Worm (Caenorhabditis elegans) whole organism, L1 larva: ENCODE data around the gene toca-2.

Experiments used
- C04F5.9 ChIP-seq: sonication (generic microtip); optimal IDR thresholded peaks from 2 replicates; lab custom pipeline; 2016; ENCODE audit warnings: missing genetic modification characterization, missing compliant biosample characterization
- F16B12.6 ChIP-seq: fragments of 150-350 bp; optimal IDR thresholded peaks from 2 replicates; lab custom pipeline; 2014; ENCODE audit warnings: missing biosample characterization, missing genetic modification characterization
- alr-1 ChIP-seq: fragments of 200-800 bp; sonication (Bioruptor generic); optimal IDR thresholded peaks from 2 replicates; lab custom pipeline; 2018; ENCODE audit warnings: borderline replicate concordance, mild to moderate bottlenecking, missing genetic modification characterization, missing compliant biosample characterization
- aly-2 ChIP-seq: fragments of 150-350 bp; optimal IDR thresholded peaks from 2 replicates; lab custom pipeline; 2014; ENCODE audit warnings: missing biosample characterization, missing genetic modification characterization
- ama-1 ChIP-seq: fragments of 150-350 bp; optimal IDR thresholded peaks from 2 replicates; lab custom pipeline; 2014
- blmp-1 ChIP-seq: fragments of 150-350 bp; optimal IDR thresholded peaks from 2 replicates; lab custom pipeline; 2014; ENCODE audit warnings: missing biosample characterization, missing genetic modification characterization
- ceh-63 ChIP-seq: fragments of 200-800 bp; sonication (Bioruptor generic); optimal IDR thresholded peaks from 2 replicates; lab custom pipeline; 2018; ENCODE audit warnings: mild to moderate bottlenecking, missing genetic modification characterization, missing compliant biosample characterization
- ceh-8 ChIP-seq: fragments of 200-800 bp; sonication (Bioruptor generic); optimal IDR thresholded peaks from 2 replicates; lab custom pipeline; 2018; ENCODE audit warnings: mild to moderate bottlenecking, missing genetic modification characterization, moderate library complexity, missing compliant biosample characterization
- ceh-82 ChIP-seq, 3 experiments: fragments of 150-350 bp in 1 of 3; sonication (generic microtip) in 2 of 3; optimal IDR thresholded peaks; 2 replicates each; lab custom pipeline; 2014 to 2017; ENCODE audit warnings: missing biosample characterization in 3 of 3, missing genetic modification characterization in 3 of 3
- ceh-88 ChIP-seq: fragments of 200-800 bp; sonication (Bioruptor generic); IDR thresholded peaks from 2 replicates; pipeline ENCODE4 v1.3.6; 2022; ENCODE audit warnings: missing genetic modification characterization, missing compliant biosample characterization
- ceh-90 ChIP-seq: sonication (generic microtip); optimal IDR thresholded peaks from 2 replicates; lab custom pipeline; 2016; ENCODE audit warnings: missing genetic modification characterization, missing compliant biosample characterization
- dpl-1 ChIP-seq, 3 experiments: fragments of 150-350 bp in 2 of 3; sonication (generic microtip) in 1 of 3; optimal IDR thresholded peaks; 2 replicates each; lab custom pipeline; 2014 to 2017; ENCODE audit warnings: missing biosample characterization in 3 of 3, missing genetic modification characterization in 3 of 3, missing genetic modification reagents in 3 of 3
- dsc-1 ChIP-seq: sonication (generic microtip); optimal IDR thresholded peaks from 2 replicates; lab custom pipeline; 2016; ENCODE audit warnings: mild to moderate bottlenecking, missing genetic modification characterization, missing compliant biosample characterization
- efl-1 ChIP-seq, 4 experiments: fragments of 150-350 bp; optimal IDR thresholded peaks in 3 of 4; peaks in 1 of 4; 1 replicate in 1 of 4; 2 replicates in 3 of 4; lab custom pipeline; 2014; ENCODE audit warnings: missing biosample characterization in 2 of 4, missing genetic modification characterization in 2 of 4, missing genetic modification reagents in 2 of 4
- efl-3 ChIP-seq: fragments of 200-800 bp; sonication (Bioruptor generic); optimal IDR thresholded peaks from 2 replicates; lab custom pipeline; 2018; ENCODE audit warnings: mild to moderate bottlenecking, missing genetic modification characterization, missing compliant biosample characterization
- egl-27 ChIP-seq, 2 experiments: fragments of 150-350 bp in 1 of 2; sonication (generic microtip); optimal IDR thresholded peaks; 3 replicates each; lab custom pipeline; 2017 to 2018; ENCODE audit warnings: missing biosample characterization in 2 of 2, missing genetic modification characterization in 2 of 2, missing genetic modification reagents in 2 of 2
- elt-3 ChIP-seq, 6 experiments: fragments of 150-350 bp in 1 of 6; sonication (generic microtip); optimal IDR thresholded peaks; 2 replicates each; lab custom pipeline; 2017 to 2018; ENCODE audit warnings: missing biosample characterization in 6 of 6, missing genetic modification characterization in 6 of 6, inconsistent platforms in 1 of 6
- fos-1 ChIP-seq: fragments of 150-350 bp; optimal IDR thresholded peaks from 2 replicates; lab custom pipeline; 2014; ENCODE audit warnings: missing biosample characterization, missing genetic modification characterization
- grh-1 ChIP-seq: fragments of 200-800 bp; sonication (Bioruptor generic); IDR thresholded peaks from 2 replicates; pipeline ENCODE4 v1.3.6; 2022; ENCODE audit warnings: missing genetic modification reagents, missing genetic modification characterization, missing compliant biosample characterization
- hlh-17 ChIP-seq: fragments of 200-800 bp; sonication (Bioruptor generic); optimal IDR thresholded peaks from 2 replicates; lab custom pipeline; 2018; ENCODE audit warnings: missing genetic modification characterization, mild to moderate bottlenecking, missing compliant biosample characterization, moderate library complexity, borderline replicate concordance
- isw-1 ChIP-seq: fragments of 200-800 bp; sonication (Bioruptor generic); IDR thresholded peaks from 2 replicates; pipeline ENCODE4 v1.3.6; 2022; ENCODE audit warnings: missing genetic modification characterization, missing compliant biosample characterization
- jun-1 ChIP-seq: fragments of 150-350 bp; optimal IDR thresholded peaks from 2 replicates; lab custom pipeline; 2014; ENCODE audit warnings: missing biosample characterization, missing genetic modification reagents, missing genetic modification characterization
- lin-13 ChIP-seq: fragments of 150-350 bp; optimal IDR thresholded peaks from 2 replicates; lab custom pipeline; 2014; ENCODE audit warnings: missing biosample characterization, missing genetic modification reagents, missing genetic modification characterization
- lin-14 ChIP-seq: fragments of 200-800 bp; sonication (Bioruptor generic); optimal IDR thresholded peaks from 2 replicates; lab custom pipeline; 2018; ENCODE audit warnings: mild to moderate bottlenecking, missing genetic modification characterization, moderate library complexity, missing compliant biosample characterization
- lir-3 ChIP-seq: sonication (generic microtip); optimal IDR thresholded peaks from 2 replicates; lab custom pipeline; 2016; ENCODE audit warnings: mild to moderate bottlenecking, missing genetic modification characterization, moderate library complexity, missing compliant biosample characterization; ENCODE audit not compliant: poor library complexity
- mab-9 ChIP-seq: fragments of 200-800 bp; sonication (Bioruptor generic); IDR thresholded peaks from 2 replicates; pipeline ENCODE4 v1.3.6; 2022; ENCODE audit warnings: missing genetic modification reagents, missing genetic modification characterization, missing compliant biosample characterization
- nhr-12 ChIP-seq: sonication (generic microtip); optimal IDR thresholded peaks from 2 replicates; lab custom pipeline; 2017; ENCODE audit warnings: missing biosample characterization, missing genetic modification characterization
- nhr-237 ChIP-seq: fragments of 150-350 bp; optimal IDR thresholded peaks from 2 replicates; lab custom pipeline; 2014; ENCODE audit warnings: missing biosample characterization, missing genetic modification characterization
- nhr-28 ChIP-seq: fragments of 150-350 bp; optimal IDR thresholded peaks from 2 replicates; lab custom pipeline; 2014; ENCODE audit warnings: missing biosample characterization, missing genetic modification characterization
- nhr-71 ChIP-seq: sonication (generic microtip); optimal IDR thresholded peaks from 2 replicates; lab custom pipeline; 2016; ENCODE audit warnings: mild to moderate bottlenecking, missing genetic modification characterization, moderate library complexity, missing compliant biosample characterization
- nhr-76 ChIP-seq: sonication (generic microtip); optimal IDR thresholded peaks from 2 replicates; lab custom pipeline; 2017; ENCODE audit warnings: missing biosample characterization, missing genetic modification characterization
- nhr-77 ChIP-seq: fragments of 150-350 bp; optimal IDR thresholded peaks from 2 replicates; lab custom pipeline; 2014; ENCODE audit warnings: missing biosample characterization, missing genetic modification characterization
- nhr-84 ChIP-seq: sonication (generic microtip); optimal IDR thresholded peaks from 2 replicates; lab custom pipeline; 2017; ENCODE audit warnings: missing biosample characterization, missing genetic modification characterization
- pqm-1 ChIP-seq: sonication (generic microtip); optimal IDR thresholded peaks from 3 replicates; lab custom pipeline; 2017; ENCODE audit warnings: missing biosample characterization, missing genetic modification characterization
- rnt-1 ChIP-seq: sonication (generic microtip); optimal IDR thresholded peaks from 2 replicates; lab custom pipeline; 2016; ENCODE audit warnings: mild to moderate bottlenecking, missing genetic modification characterization, moderate library complexity, missing compliant biosample characterization
- skn-1 ChIP-seq: fragments of 150-350 bp; optimal IDR thresholded peaks from 2 replicates; lab custom pipeline; 2014; ENCODE audit warnings: missing biosample characterization, missing genetic modification characterization
- snpc-4 ChIP-seq: fragments of 150-350 bp; optimal IDR thresholded peaks from 2 replicates; lab custom pipeline; 2014; ENCODE audit warnings: missing biosample characterization, missing genetic modification characterization
- sox-4 ChIP-seq: sonication (generic microtip); optimal IDR thresholded peaks from 2 replicates; lab custom pipeline; 2016; ENCODE audit warnings: missing genetic modification characterization, missing compliant biosample characterization
- sptf-1 ChIP-seq: fragments of 150-350 bp; optimal IDR thresholded peaks from 2 replicates; lab custom pipeline; 2014; ENCODE audit warnings: missing biosample characterization, missing genetic modification characterization
- unc-30 ChIP-seq: sonication (generic microtip); optimal IDR thresholded peaks from 2 replicates; lab custom pipeline; 2017; ENCODE audit warnings: missing biosample characterization, missing genetic modification characterization
- unc-62 ChIP-seq: fragments of 150-350 bp; optimal IDR thresholded peaks from 2 replicates; lab custom pipeline; 2014; ENCODE audit warnings: missing biosample characterization, missing genetic modification reagents, missing genetic modification characterization
- unc-86 ChIP-seq: sonication (generic microtip); optimal IDR thresholded peaks from 2 replicates; lab custom pipeline; 2016; ENCODE audit warnings: missing genetic modification characterization, missing compliant biosample characterization
- unc-98 ChIP-seq: fragments of 200-800 bp; sonication (Bioruptor generic); IDR thresholded peaks from 2 replicates; pipeline ENCODE4 v1.3.6; 2022; ENCODE audit warnings: missing genetic modification characterization, missing compliant biosample characterization
- vab-15 ChIP-seq: sonication (generic microtip); optimal IDR thresholded peaks from 2 replicates; lab custom pipeline; 2017; ENCODE audit warnings: missing genotype, mild to moderate bottlenecking, missing genetic modification characterization, missing compliant biosample characterization
- xbp-1 ChIP-seq: sonication (generic microtip); optimal IDR thresholded peaks from 2 replicates; lab custom pipeline; 2016; ENCODE audit warnings: missing genetic modification characterization, missing compliant biosample characterization
- zag-1 ChIP-seq: fragments of 150-350 bp; optimal IDR thresholded peaks from 2 replicates; lab custom pipeline; 2014; ENCODE audit warnings: missing biosample characterization, missing genetic modification characterization
- zip-4 ChIP-seq: fragments of 200-800 bp; sonication (Bioruptor generic); optimal IDR thresholded peaks from 2 replicates; lab custom pipeline; 2018; ENCODE audit warnings: mild to moderate bottlenecking, missing genetic modification characterization, moderate library complexity, missing compliant biosample characterization
- ztf-11 ChIP-seq, 2 experiments: sonication (generic microtip); optimal IDR thresholded peaks; 2 replicates each; lab custom pipeline; 2016 to 2017; ENCODE audit warnings: missing genetic modification characterization in 2 of 2, missing biosample characterization in 1 of 2, missing compliant biosample characterization in 1 of 2
- ztf-4 ChIP-seq: fragments of 150-350 bp; optimal IDR thresholded peaks from 2 replicates; lab custom pipeline; 2014; ENCODE audit warnings: missing biosample characterization, missing genetic modification characterization

Gene toca-2

ce11 chrIII:13718403-13718969, 37.2 kb upstream of the toca-2 start (continued):
- TF ChIP-seq efl-1 (optimal IDR thresholded peaks at IDR 0.05; lab: Kevin White, UChicago): no peak
- no peak for TF ChIP-seq efl-1 (GFP tag; optimal IDR thresholded peaks at IDR 0.05 in 1 of 2; lab: Kevin White, UChicago)
- no peak for TF ChIP-seq jun-1 (tag; lab: Kevin White, UChicago)
- no peak for TF ChIP-seq nhr-28 (tag; lab: Kevin White, UChicago)
- peak; percentile 35 for TF ChIP-seq dsc-1 (tag; lab: Kevin White, UChicago)
- no peak for TF ChIP-seq lin-13 (GFP tag; lab: Kevin White, UChicago)
- no peak for TF ChIP-seq ceh-63 (GFP tag; lab: Kevin White, UChicago)
- TF ChIP-seq hlh-17: no peak
- TF ChIP-seq efl-3 (GFP tag; lab: Kevin White, UChicago): no peak

ce11 chrIII:13719247-13719758, 36.4 kb upstream of the toca-2 start:
- TF ChIP-seq sptf-1 (tag; lab: Kevin White, UChicago) (no peak), rnt-1 (tag; lab: Kevin White, UChicago) (peak; percentile 36), nhr-76 (tag; lab: Kevin White, UChicago) (no peak), vab-15 (tag; lab: Kevin White, UChicago) (no peak), efl-1 (optimal IDR thresholded peaks at IDR 0.05; lab: Kevin White, UChicago) (peak in 1 of 2 experiments; percentile 5), efl-1 (GFP tag; optimal IDR thresholded peaks at IDR 0.05 in 1 of 2; lab: Kevin White, UChicago) (peak in 1 of 2 experiments; percentile 90), ceh-82 (tag; optimal IDR thresholded peaks at IDR 0.05; lab: Kevin White, UChicago) (no peak), nhr-12 (tag; lab: Kevin White, UChicago) (no peak), fos-1 (tag; lab: Kevin White, UChicago) (no peak), lin-13 (GFP tag; lab: Kevin White, UChicago) (no peak), ceh-88 (GFP tag; lab: Robert Waterston, UW) (no peak), zag-1 (tag; lab: Kevin White, UChicago) (no peak), dpl-1 (GFP tag; optimal IDR thresholded peaks at IDR 0.05; lab: Kevin White, UChicago) (peak in 2 of 3 experiments; percentile 10 to 26), F16B12.6 (tag; lab: Kevin White, UChicago) (no peak), nhr-237 (tag; lab: Kevin White, UChicago) (no peak), C04F5.9 (tag; lab: Kevin White, UChicago) (no peak), unc-30 (tag; lab: Kevin White, UChicago) (no peak), egl-27 (tag; optimal IDR thresholded peaks at IDR 0.05; lab: Kevin White, UChicago) (no peak), unc-86 (no peak), lin-14 (GFP tag; lab: Kevin White, UChicago) (peak; percentile 66), mab-9 (GFP tag; lab: Robert Waterston, UW) (no peak), nhr-84 (tag; lab: Kevin White, UChicago) (no peak), ceh-63 (GFP tag; lab: Kevin White, UChicago) (no peak), isw-1 (GFP tag; lab: Robert Waterston, UW) (no peak), ztf-4 (no peak), ama-1 (no peak), aly-2 (tag; lab: Kevin White, UChicago) (no peak), blmp-1 (tag; lab: Kevin White, UChicago) (no peak), elt-3 (tag; optimal IDR thresholded peaks at IDR 0.05; lab: Kevin White, UChicago) (no peak), hlh-17 (no peak), xbp-1 (peak; percentile 16), lir-3 (tag; lab: Kevin White, UChicago) (no peak), ztf-11 (tag; optimal IDR thresholded peaks at IDR 0.05; lab: Kevin White, UChicago) (no peak), efl-3 (GFP tag; lab: Kevin White, UChicago) (no peak), pqm-1 (tag; lab: Kevin White, UChicago) (no peak), grh-1 (GFP tag; lab: Robert Waterston, UW) (peak; percentile 52; the same call in 1 of the 2 replicates), snpc-4 (no peak), skn-1 (tag; lab: Kevin White, UChicago) (no peak), ceh-8 (no peak), sox-4 (tag; lab: Kevin White, UChicago) (no peak), nhr-71 (tag; lab: Kevin White, UChicago) (peak; percentile 85), unc-98 (GFP tag; lab: Robert Waterston, UW) (no peak), alr-1 (tag; lab: Kevin White, UChicago) (no peak), zip-4 (GFP tag; lab: Kevin White, UChicago) (no peak), ceh-90 (tag; lab: Kevin White, UChicago) (no peak), unc-62 (GFP tag; lab: Kevin White, UChicago) (no peak), nhr-77 (tag; lab: Kevin White, UChicago) (no peak)
